Worm (Caenorhabditis elegans): ENCODE measurements around the gene skp-1.

- TF ChIP-seq hmbx-1 (tag; optimal IDR thresholded peaks at IDR 0.05), result no peak
- no peak for TF ChIP-seq ceh-36 (tag; optimal IDR thresholded peaks at IDR 0.05)
- TF ChIP-seq ama-1 (optimal IDR thresholded peaks at IDR 0.05), result no peak
- TF ChIP-seq tra-4 (tag; optimal IDR thresholded peaks at IDR 0.05), result no peak
- TF ChIP-seq flt-1 (GFP tag; IDR thresholded peaks at IDR 0.05), result no peak
Observed at ce11 chrV:11618173-11618572, 27.1 kb upstream of the skp-1 start, which contains the start of gene glb-15.
